Fruit fly (Drosophila melanogaster) whole organism, embryonic: ENCODE results near the gene CG5080.

Source experiments
- Atf-2 ChIP-seq: fragments of 200-800 bp; sonication (Bioruptor generic); optimal IDR thresholded peaks from 2 replicates; lab custom pipeline; 2016; ENCODE audit warnings: missing biosample characterization, missing genetic modification characterization
- Blimp-1 ChIP-seq: fragments of 200-800 bp; sonication (Bioruptor generic); optimal IDR thresholded peaks from 3 replicates; lab custom pipeline; 2018; ENCODE audit warnings: missing biosample characterization, missing genetic modification characterization, mild to moderate bottlenecking, moderate library complexity, missing genetic modification reagents
- CG1024 ChIP-seq: fragments of 200-800 bp; sonication (Bioruptor generic); IDR thresholded peaks from 2 replicates; pipeline ENCODE4 v1.3.6; 2022; ENCODE audit warnings: missing biosample characterization, missing genetic modification characterization
- CG10274 ChIP-seq: fragments of 200-800 bp; sonication (Bioruptor generic); optimal IDR thresholded peaks from 3 replicates; lab custom pipeline; 2017; ENCODE audit warnings: missing biosample characterization, mild to moderate bottlenecking, missing genetic modification characterization
- CG10366 ChIP-seq: fragments of 200-800 bp; sonication (Bioruptor generic); IDR thresholded peaks from 2 replicates; pipeline ENCODE4 v1.3.6; 2022; ENCODE audit warnings: missing biosample characterization, missing genetic modification characterization
- CG12659 ChIP-seq: fragments of 200-800 bp; sonication (Bioruptor generic); optimal IDR thresholded peaks from 3 replicates; lab custom pipeline; 2017; ENCODE audit warnings: mild to moderate bottlenecking, missing biosample characterization, missing genetic modification reagents, missing genetic modification characterization
- CG12769 ChIP-seq: fragments of 200-800 bp; sonication (Bioruptor generic); optimal IDR thresholded peaks from 2 replicates; lab custom pipeline; 2019; ENCODE audit warnings: missing biosample characterization, mild to moderate bottlenecking, missing genetic modification characterization, moderate library complexity
- CG15696 ChIP-seq: fragments of 200-800 bp; sonication (Bioruptor generic); optimal IDR thresholded peaks from 2 replicates; lab custom pipeline; 2019; ENCODE audit warnings: missing biosample characterization, mild to moderate bottlenecking, missing genetic modification characterization, moderate library complexity
- CG17186 ChIP-seq: fragments of 200-800 bp; sonication (Bioruptor generic); optimal IDR thresholded peaks from 3 replicates; lab custom pipeline; 2017; ENCODE audit warnings: missing biosample characterization, missing genetic modification reagents, missing genetic modification characterization
- CG17612 ChIP-seq: fragments of 200-800 bp; sonication (Bioruptor generic); IDR thresholded peaks from 2 replicates; pipeline ENCODE4 v1.3.6; 2022; ENCODE audit warnings: missing biosample characterization, missing genetic modification characterization
- CG2120 ChIP-seq: fragments of 200-800 bp; sonication (Bioruptor generic); optimal IDR thresholded peaks from 3 replicates; lab custom pipeline; 2016; ENCODE audit warnings: missing biosample characterization, missing genetic modification characterization
- CG2678 ChIP-seq: fragments of 200-800 bp; sonication (Bioruptor generic); optimal IDR thresholded peaks from 3 replicates; lab custom pipeline; 2019; ENCODE audit warnings: missing biosample characterization, mild to moderate bottlenecking, missing genetic modification characterization, moderate library complexity
- CG31388 ChIP-seq: fragments of 200-800 bp; sonication (Bioruptor generic); optimal IDR thresholded peaks from 2 replicates; lab custom pipeline; 2016; ENCODE audit warnings: missing biosample characterization, missing genetic modification characterization
- CG31441 ChIP-seq: fragments of 200-800 bp; sonication (Bioruptor generic); IDR thresholded peaks from 2 replicates; pipeline ENCODE4 v1.3.6; 2022; ENCODE audit warnings: missing biosample characterization, missing genetic modification characterization
- CG6175 ChIP-seq: fragments of 200-800 bp; sonication (Bioruptor generic); IDR thresholded peaks from 3 replicates; pipeline ENCODE4 v1.3.6; 2022; ENCODE audit warnings: missing biosample characterization, missing genetic modification characterization
- CG6791 ChIP-seq: fragments of 200-800 bp; sonication (Bioruptor generic); IDR thresholded peaks from 3 replicates; pipeline ENCODE4 v1.3.6; 2022; ENCODE audit warnings: missing biosample characterization, missing genetic modification characterization; ENCODE audit not compliant: partially characterized antibody
- CoRest ChIP-seq: fragments of 200-800 bp; sonication (Bioruptor generic); optimal IDR thresholded peaks from 3 replicates; lab custom pipeline; 2018; ENCODE audit warnings: missing biosample characterization, mild to moderate bottlenecking, missing genetic modification characterization, moderate library complexity
- D ChIP-seq, 2 experiments: fragments of 200-800 bp in 1 of 2; fragments of >200 bp in 1 of 2; sonication (Bioruptor generic) in 1 of 2; optimal IDR thresholded peaks; 2 replicates in 1 of 2; 3 replicates in 1 of 2; lab custom pipeline; 2017; ENCODE audit warnings: mild to moderate bottlenecking in 1 of 2, missing biosample characterization in 1 of 2, missing genetic modification characterization in 1 of 2, missing genetic modification reagents in 1 of 2
- Deaf1 ChIP-seq: fragments of 200-800 bp; optimal IDR thresholded peaks from 3 replicates; lab custom pipeline; 2019; ENCODE audit warnings: missing biosample characterization, mild to moderate bottlenecking, missing genetic modification characterization, moderate library complexity
- Doc3 ChIP-seq: fragments of 200-800 bp; sonication (Bioruptor generic); IDR thresholded peaks from 3 replicates; pipeline ENCODE4 v1.3.6; 2022; ENCODE audit warnings: missing biosample characterization, missing genetic modification characterization; ENCODE audit not compliant: partially characterized antibody
- E2f2 ChIP-seq: fragments of 200-800 bp; sonication (Bioruptor generic); IDR thresholded peaks from 2 replicates; pipeline ENCODE4 v1.3.6; 2022; ENCODE audit warnings: missing biosample characterization, missing genetic modification characterization
- H2.0 ChIP-seq: fragments of 200-800 bp; sonication (Bioruptor generic); IDR thresholded peaks from 2 replicates; pipeline ENCODE4 v1.3.6; 2022; ENCODE audit warnings: missing biosample characterization, missing genetic modification characterization
- Kr ChIP-seq: fragments of 200-800 bp; sonication (Bioruptor generic); optimal IDR thresholded peaks from 2 replicates; lab custom pipeline; 2017; ENCODE audit warnings: missing biosample characterization, mild to moderate bottlenecking, missing genetic modification characterization
- PHDP ChIP-seq: fragments of 200-800 bp; sonication (Bioruptor generic); optimal IDR thresholded peaks from 3 replicates; lab custom pipeline; 2018; ENCODE audit warnings: missing biosample characterization, mild to moderate bottlenecking, missing genetic modification characterization, moderate library complexity
- Ravus ChIP-seq: fragments of 200-800 bp; sonication (Bioruptor generic); IDR thresholded peaks from 2 replicates; pipeline ENCODE4 v1.3.6; 2022; ENCODE audit warnings: missing biosample characterization, missing genetic modification characterization
- Ssrp ChIP-seq: fragments of 200-800 bp; sonication (Bioruptor generic); optimal IDR thresholded peaks from 2 replicates; lab custom pipeline; 2018; ENCODE audit warnings: missing biosample characterization, mild to moderate bottlenecking, missing genetic modification characterization, moderate library complexity
- TFAM ChIP-seq: fragments of 200-800 bp; sonication (Bioruptor generic); optimal IDR thresholded peaks from 2 replicates; lab custom pipeline; 2017; ENCODE audit warnings: missing biosample characterization, missing genetic modification characterization, inconsistent platforms
- Vsx1 ChIP-seq: fragments of 200-800 bp; sonication (Bioruptor generic); optimal IDR thresholded peaks from 2 replicates; lab custom pipeline; 2017; ENCODE audit warnings: missing biosample characterization, mild to moderate bottlenecking, missing genetic modification characterization, missing genetic modification reagents
- Xbp1 ChIP-seq: fragments of 200-800 bp; sonication (Bioruptor generic); optimal IDR thresholded peaks from 3 replicates; lab custom pipeline; 2016; ENCODE audit warnings: missing biosample characterization, mild to moderate bottlenecking, missing genetic modification characterization
- ab ChIP-seq: fragments of 200-800 bp; sonication (Bioruptor generic); optimal IDR thresholded peaks from 2 replicates; lab custom pipeline; 2016; ENCODE audit warnings: missing biosample characterization, missing genetic modification characterization
- chinmo ChIP-seq: fragments of 200-800 bp; sonication (Bioruptor generic); IDR thresholded peaks from 4 replicates; pipeline ENCODE4 v1.3.6; 2022; ENCODE audit warnings: missing biosample characterization, missing genetic modification characterization; ENCODE audit not compliant: partially characterized antibody
- chn ChIP-seq: fragments of 200-800 bp; sonication (Bioruptor generic); optimal IDR thresholded peaks from 2 replicates; lab custom pipeline; 2016; ENCODE audit warnings: missing biosample characterization, missing genetic modification characterization
- cwo ChIP-seq: fragments of 200-800 bp; sonication (Bioruptor generic); optimal IDR thresholded peaks from 3 replicates; lab custom pipeline; 2017; ENCODE audit warnings: missing biosample characterization, missing genetic modification characterization, mild to moderate bottlenecking, moderate library complexity, missing genetic modification reagents
- disco-r ChIP-seq: fragments of 200-800 bp; sonication (Bioruptor generic); optimal IDR thresholded peaks from 2 replicates; lab custom pipeline; 2016; ENCODE audit warnings: missing biosample characterization, missing genetic modification characterization
- en ChIP-seq: fragments of 200-800 bp; sonication (Bioruptor generic); optimal IDR thresholded peaks from 2 replicates; lab custom pipeline; 2016; ENCODE audit warnings: missing biosample characterization, missing genetic modification characterization
- ewg ChIP-seq: fragments of 200-800 bp; sonication (Bioruptor generic); optimal IDR thresholded peaks from 3 replicates; lab custom pipeline; 2017; ENCODE audit warnings: mild to moderate bottlenecking, missing biosample characterization, missing genetic modification reagents, missing genetic modification characterization
- fu2 ChIP-seq: fragments of 200-800 bp; sonication (Bioruptor generic); optimal IDR thresholded peaks from 2 replicates; lab custom pipeline; 2016; ENCODE audit warnings: missing biosample characterization, missing genetic modification characterization
- gcm2 ChIP-seq: fragments of 200-800 bp; sonication (Bioruptor generic); optimal IDR thresholded peaks from 2 replicates; lab custom pipeline; 2016; ENCODE audit warnings: missing biosample characterization, missing genetic modification characterization
- gem ChIP-seq: fragments of 200-800 bp; sonication (Bioruptor generic); optimal IDR thresholded peaks from 2 replicates; lab custom pipeline; 2019; ENCODE audit warnings: missing biosample characterization, mild to moderate bottlenecking, missing genetic modification characterization, moderate library complexity
- grau ChIP-seq: fragments of 200-800 bp; optimal IDR thresholded peaks from 3 replicates; lab custom pipeline; 2019; ENCODE audit warnings: missing biosample characterization, mild to moderate bottlenecking, missing genetic modification characterization, moderate library complexity
- mld ChIP-seq: fragments of 200-800 bp; sonication (Bioruptor generic); IDR thresholded peaks from 3 replicates; pipeline ENCODE4 v1.3.6; 2022; ENCODE audit warnings: missing biosample characterization, missing genetic modification characterization; ENCODE audit not compliant: partially characterized antibody
- psq ChIP-seq: fragments of 200-800 bp; sonication (Bioruptor generic); optimal IDR thresholded peaks from 2 replicates; lab custom pipeline; 2017; ENCODE audit warnings: missing biosample characterization, missing genetic modification characterization
- so ChIP-seq: fragments of 200-800 bp; sonication (Bioruptor generic); IDR thresholded peaks from 3 replicates; pipeline ENCODE4 v1.3.6; 2022; ENCODE audit warnings: missing biosample characterization, missing genetic modification characterization
- sqz ChIP-seq: fragments of 200-800 bp; sonication (Bioruptor generic); optimal IDR thresholded peaks from 3 replicates; lab custom pipeline; 2018; ENCODE audit warnings: missing biosample characterization, mild to moderate bottlenecking, missing genetic modification characterization
- ssp ChIP-seq: fragments of 200-800 bp; sonication (Bioruptor generic); IDR thresholded peaks from 2 replicates; pipeline ENCODE4 v1.3.6; 2022; ENCODE audit warnings: missing biosample characterization, missing genetic modification characterization

CG5080 gene

dm6 chr2L:1147656-1148055 lies 16.0 kb downstream of the CG5080 start (continued):
- peak; percentile 44; the same call in 2 of the 3 replicates for TF ChIP-seq Doc3

dm6 chr2L:1144371-1145360 lies 19.0 kb downstream of the CG5080 start:
- no peak; the same call in 1 of the 2 replicates for TF ChIP-seq E2f2 (GFP tag; lab: Robert Waterston, UW)
- TF ChIP-seq psq (GFP tag; lab: Kevin White, UChicago) = no peak
- peak; percentile 19 for TF ChIP-seq Deaf1
- no peak for TF ChIP-seq chinmo (GFP tag; lab: Robert Waterston, UW)
- TF ChIP-seq CG6791 (GFP tag; lab: Robert Waterston, UW) = no peak
- TF ChIP-seq gem (tag; lab: Kevin White, UChicago) = peak; percentile 81
- TF ChIP-seq CG6175 (GFP tag; lab: Robert Waterston, UW) = no peak
- peak; percentile 60 for TF ChIP-seq CoRest (tag; lab: Kevin White, UChicago)
- no peak for TF ChIP-seq CG17612
- TF ChIP-seq grau (tag; lab: Kevin White, UChicago) = peak; percentile 71
- TF ChIP-seq Atf-2 = no peak
- TF ChIP-seq CG12769 (tag; lab: Kevin White, UChicago) = peak; percentile 79
- no peak for TF ChIP-seq disco-r (GFP tag; lab: Kevin White, UChicago)
- no peak for TF ChIP-seq Kr (GFP tag; lab: Kevin White, UChicago)
- no peak for TF ChIP-seq so (GFP tag; lab: Robert Waterston, UW)
- no peak for TF ChIP-seq H2.0 (GFP tag; lab: Robert Waterston, UW)
- TF ChIP-seq CG17186 = no peak
- TF ChIP-seq Ravus (GFP tag; lab: Robert Waterston, UW) = no peak
- peak; percentile 63 for TF ChIP-seq PHDP (tag; lab: Kevin White, UChicago)
- TF ChIP-seq ab (GFP tag; lab: Kevin White, UChicago) = no peak
- TF ChIP-seq CG10366 (GFP tag; lab: Robert Waterston, UW) = peak; percentile 29
- TF ChIP-seq sqz (GFP tag; lab: Kevin White, UChicago) = no peak
- TF ChIP-seq ewg (GFP tag; lab: Kevin White, UChicago) = peak; percentile 35
- peak; percentile 81 for TF ChIP-seq CG2678
- peak; percentile 47 for TF ChIP-seq CG31441 (GFP tag; lab: Robert Waterston, UW)
- TF ChIP-seq Vsx1 (GFP tag; lab: Kevin White, UChicago) = no peak
- peak; percentile 69 for TF ChIP-seq CG2120 (GFP tag; lab: Kevin White, UChicago)
- TF ChIP-seq ssp (GFP tag; lab: Robert Waterston, UW) = no peak
- TF ChIP-seq mld (GFP tag; lab: Robert Waterston, UW) = no peak
- peak; percentile 72 for TF ChIP-seq Blimp-1 (GFP tag; lab: Kevin White, UChicago)
- TF ChIP-seq CG15696 (tag; lab: Kevin White, UChicago) = no peak
- TF ChIP-seq fu2 = no peak
- TF ChIP-seq TFAM (GFP tag; lab: Kevin White, UChicago) = no peak
- no peak for TF ChIP-seq en (GFP tag; lab: Kevin White, UChicago)
- TF ChIP-seq cwo (GFP tag; lab: Kevin White, UChicago) = peak; percentile 53
- no peak for TF ChIP-seq D (optimal IDR thresholded peaks at IDR 0.05; lab: Kevin White, UChicago)
- peak; percentile 54 for TF ChIP-seq D (GFP tag; optimal IDR thresholded peaks at IDR 0.05; lab: Kevin White, UChicago)
- TF ChIP-seq CG10274 (GFP tag; lab: Kevin White, UChicago) = peak; percentile 28
- TF ChIP-seq chn (GFP tag; lab: Kevin White, UChicago) = peak; percentile 35
- TF ChIP-seq CG12659 (GFP tag; lab: Kevin White, UChicago) = peak; percentile 23
- no peak for TF ChIP-seq CG31388 (GFP tag; lab: Kevin White, UChicago)
- no peak for TF ChIP-seq gcm2
- TF ChIP-seq CG1024 (GFP tag; lab: Robert Waterston, UW) = 0 out of 2 replicates have a peak, but pooled peaks have one; percentile 5
- TF ChIP-seq Ssrp = peak; percentile 42
- peak; percentile 56 for TF ChIP-seq Xbp1 (GFP tag; lab: Kevin White, UChicago)
